Worm (Caenorhabditis elegans): Measurements from ENCODE around the gene pat-4.

DNA sequence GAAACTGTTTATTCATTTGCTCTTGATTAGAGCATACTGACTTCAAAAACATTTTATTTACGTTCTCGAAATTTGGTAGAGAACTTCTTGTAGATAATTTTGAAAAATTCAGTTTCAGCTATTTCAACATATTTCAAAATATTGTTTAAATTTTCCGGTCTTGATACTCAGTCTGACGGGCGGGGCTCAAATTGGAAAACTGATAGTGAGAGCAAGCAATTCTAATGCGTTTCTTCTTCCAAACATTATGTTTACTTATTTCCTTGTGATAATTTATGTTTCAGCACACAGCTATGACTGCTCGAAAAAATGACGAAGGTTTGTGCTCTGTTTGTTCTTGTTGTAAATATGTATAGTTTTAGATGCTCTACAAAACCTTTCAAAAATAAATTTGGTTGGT, 25.6 kb upstream of the pat-4 start, which contains the start of gene pals-24:
- TF ChIP-seq T22C8.4 (GFP tag; IDR thresholded peaks at IDR 0.05) (no peak), ref-1 (GFP tag; conservative IDR thresholded peaks at IDR 0.05) (no peak)

All from whole organism, midembryonic.